Worm (Caenorhabditis elegans) whole organism, L1 larva: ENCODE results near the gene bus-17.

Source experiments
- C04F5.9 ChIP-seq: sonication (generic microtip); optimal IDR thresholded peaks from 2 replicates; lab custom pipeline; 2016; ENCODE audit warnings: missing genetic modification characterization, missing compliant biosample characterization
- C16A3.4 ChIP-seq: fragments of 150-350 bp; optimal IDR thresholded peaks from 2 replicates; lab custom pipeline; 2014; ENCODE audit warnings: missing biosample characterization, missing genetic modification characterization
- F16B12.6 ChIP-seq: fragments of 150-350 bp; optimal IDR thresholded peaks from 2 replicates; lab custom pipeline; 2014; ENCODE audit warnings: missing biosample characterization, missing genetic modification characterization
- Y116A8C.19 ChIP-seq: sonication (generic microtip); optimal IDR thresholded peaks from 2 replicates; lab custom pipeline; 2016; ENCODE audit warnings: missing compliant biosample characterization, missing genetic modification characterization, borderline replicate concordance
- aha-1 ChIP-seq: fragments of 150-350 bp; optimal IDR thresholded peaks from 2 replicates; lab custom pipeline; 2014; ENCODE audit warnings: missing biosample characterization, missing genetic modification characterization
- blmp-1 ChIP-seq: fragments of 150-350 bp; optimal IDR thresholded peaks from 2 replicates; lab custom pipeline; 2014; ENCODE audit warnings: missing biosample characterization, missing genetic modification characterization
- ceh-63 ChIP-seq: fragments of 200-800 bp; sonication (Bioruptor generic); optimal IDR thresholded peaks from 2 replicates; lab custom pipeline; 2018; ENCODE audit warnings: mild to moderate bottlenecking, missing genetic modification characterization, missing compliant biosample characterization
- ceh-8 ChIP-seq: fragments of 200-800 bp; sonication (Bioruptor generic); optimal IDR thresholded peaks from 2 replicates; lab custom pipeline; 2018; ENCODE audit warnings: mild to moderate bottlenecking, missing genetic modification characterization, moderate library complexity, missing compliant biosample characterization
- ceh-82 ChIP-seq, 3 experiments: fragments of 150-350 bp in 1 of 3; sonication (generic microtip) in 2 of 3; optimal IDR thresholded peaks; 2 replicates each; lab custom pipeline; 2014 to 2017; ENCODE audit warnings: missing biosample characterization in 3 of 3, missing genetic modification characterization in 3 of 3
- ceh-88 ChIP-seq: fragments of 200-800 bp; sonication (Bioruptor generic); IDR thresholded peaks from 2 replicates; pipeline ENCODE4 v1.3.6; 2022; ENCODE audit warnings: missing genetic modification characterization, missing compliant biosample characterization
- ces-1 ChIP-seq: fragments of 150-350 bp; optimal IDR thresholded peaks from 2 replicates; lab custom pipeline; 2014; ENCODE audit warnings: missing biosample characterization, missing genetic modification reagents, missing genetic modification characterization
- dpl-1 ChIP-seq, 3 experiments: fragments of 150-350 bp in 2 of 3; sonication (generic microtip) in 1 of 3; optimal IDR thresholded peaks; 2 replicates each; lab custom pipeline; 2014 to 2017; ENCODE audit warnings: missing biosample characterization in 3 of 3, missing genetic modification characterization in 3 of 3, missing genetic modification reagents in 3 of 3
- dsc-1 ChIP-seq: sonication (generic microtip); optimal IDR thresholded peaks from 2 replicates; lab custom pipeline; 2016; ENCODE audit warnings: mild to moderate bottlenecking, missing genetic modification characterization, missing compliant biosample characterization
- efl-1 ChIP-seq, 4 experiments: fragments of 150-350 bp; optimal IDR thresholded peaks in 3 of 4; peaks in 1 of 4; 1 replicate in 1 of 4; 2 replicates in 3 of 4; lab custom pipeline; 2014; ENCODE audit warnings: missing biosample characterization in 2 of 4, missing genetic modification characterization in 2 of 4, missing genetic modification reagents in 2 of 4
- egl-13 ChIP-seq: sonication (generic microtip); optimal IDR thresholded peaks from 2 replicates; lab custom pipeline; 2016; ENCODE audit warnings: missing genotype, missing genetic modification reagents, missing genetic modification characterization, missing compliant biosample characterization
- egl-27 ChIP-seq, 2 experiments: fragments of 150-350 bp in 1 of 2; sonication (generic microtip); optimal IDR thresholded peaks; 3 replicates each; lab custom pipeline; 2017 to 2018; ENCODE audit warnings: missing biosample characterization in 2 of 2, missing genetic modification characterization in 2 of 2, missing genetic modification reagents in 2 of 2
- elt-2 ChIP-seq: sonication (generic microtip); optimal IDR thresholded peaks from 2 replicates; lab custom pipeline; 2016; ENCODE audit warnings: missing genetic modification characterization, mild to moderate bottlenecking, inconsistent platforms, missing compliant biosample characterization, missing genetic modification reagents
- ets-5 ChIP-seq: fragments of 200-800 bp; sonication (Bioruptor generic); IDR thresholded peaks from 2 replicates; pipeline ENCODE4 v1.3.6; 2022; ENCODE audit warnings: missing genetic modification characterization, missing compliant biosample characterization
- grh-1 ChIP-seq: fragments of 200-800 bp; sonication (Bioruptor generic); IDR thresholded peaks from 2 replicates; pipeline ENCODE4 v1.3.6; 2022; ENCODE audit warnings: missing genetic modification reagents, missing genetic modification characterization, missing compliant biosample characterization
- hlh-17 ChIP-seq: fragments of 200-800 bp; sonication (Bioruptor generic); optimal IDR thresholded peaks from 2 replicates; lab custom pipeline; 2018; ENCODE audit warnings: missing genetic modification characterization, mild to moderate bottlenecking, missing compliant biosample characterization, moderate library complexity, borderline replicate concordance
- hlh-4 ChIP-seq: sonication (generic microtip); optimal IDR thresholded peaks from 2 replicates; lab custom pipeline; 2016; ENCODE audit warnings: mild to moderate bottlenecking, missing genetic modification characterization, missing compliant biosample characterization
- hpl-2 ChIP-seq: fragments of 150-350 bp; optimal IDR thresholded peaks from 2 replicates; lab custom pipeline; 2014; ENCODE audit warnings: missing biosample characterization, missing genetic modification reagents, missing genetic modification characterization
- irx-1 ChIP-seq: sonication (generic microtip); optimal IDR thresholded peaks from 2 replicates; lab custom pipeline; 2016; ENCODE audit warnings: missing genetic modification characterization, missing compliant biosample characterization
- isw-1 ChIP-seq: fragments of 200-800 bp; sonication (Bioruptor generic); IDR thresholded peaks from 2 replicates; pipeline ENCODE4 v1.3.6; 2022; ENCODE audit warnings: missing genetic modification characterization, missing compliant biosample characterization
- lin-13 ChIP-seq: fragments of 150-350 bp; optimal IDR thresholded peaks from 2 replicates; lab custom pipeline; 2014; ENCODE audit warnings: missing biosample characterization, missing genetic modification reagents, missing genetic modification characterization
- lin-15B ChIP-seq: fragments of 150-350 bp; sonication (generic microtip); optimal IDR thresholded peaks from 3 replicates; lab custom pipeline; 2014; ENCODE audit warnings: missing biosample characterization, missing genetic modification characterization
- lin-35 ChIP-seq, 2 experiments: fragments of 150-350 bp; optimal IDR thresholded peaks; 2 replicates each; lab custom pipeline; 2014; ENCODE audit warnings: missing biosample characterization in 2 of 2, missing genetic modification characterization in 2 of 2, missing genetic modification reagents in 2 of 2
- lin-39 ChIP-seq: fragments of 150-350 bp; optimal IDR thresholded peaks from 2 replicates; lab custom pipeline; 2014; ENCODE audit warnings: missing biosample characterization, missing genetic modification reagents, missing genetic modification characterization
- lsy-2 ChIP-seq, 2 experiments: fragments of 150-350 bp; optimal IDR thresholded peaks; 2 replicates each; lab custom pipeline; 2014; ENCODE audit warnings: missing biosample characterization in 2 of 2, missing genetic modification characterization in 2 of 2
- mef-2 ChIP-seq: fragments of 150-350 bp; optimal IDR thresholded peaks from 2 replicates; lab custom pipeline; 2014; ENCODE audit warnings: missing biosample characterization, missing genetic modification characterization
- mep-1 ChIP-seq: fragments of 150-350 bp; optimal IDR thresholded peaks from 2 replicates; lab custom pipeline; 2014; ENCODE audit warnings: missing biosample characterization, missing genetic modification characterization
- nhr-11 ChIP-seq: fragments of 150-350 bp; optimal IDR thresholded peaks from 2 replicates; lab custom pipeline; 2014; ENCODE audit warnings: missing biosample characterization, missing genetic modification characterization
- nhr-12 ChIP-seq: sonication (generic microtip); optimal IDR thresholded peaks from 2 replicates; lab custom pipeline; 2017; ENCODE audit warnings: missing biosample characterization, missing genetic modification characterization
- nhr-19 ChIP-seq: fragments of 200-800 bp; sonication (Bioruptor generic); conservative IDR thresholded peaks from 2 replicates; pipeline ENCODE4 v1.3.6; 2022; ENCODE audit warnings: missing genetic modification characterization, missing compliant biosample characterization
- nhr-20 ChIP-seq: sonication (generic microtip); optimal IDR thresholded peaks from 2 replicates; lab custom pipeline; 2016; ENCODE audit warnings: mild to moderate bottlenecking, missing genetic modification characterization, missing compliant biosample characterization
- nhr-237 ChIP-seq: fragments of 150-350 bp; optimal IDR thresholded peaks from 2 replicates; lab custom pipeline; 2014; ENCODE audit warnings: missing biosample characterization, missing genetic modification characterization
- nhr-28 ChIP-seq: fragments of 150-350 bp; optimal IDR thresholded peaks from 2 replicates; lab custom pipeline; 2014; ENCODE audit warnings: missing biosample characterization, missing genetic modification characterization
- nhr-71 ChIP-seq: sonication (generic microtip); optimal IDR thresholded peaks from 2 replicates; lab custom pipeline; 2016; ENCODE audit warnings: mild to moderate bottlenecking, missing genetic modification characterization, moderate library complexity, missing compliant biosample characterization
- nhr-76 ChIP-seq: sonication (generic microtip); optimal IDR thresholded peaks from 2 replicates; lab custom pipeline; 2017; ENCODE audit warnings: missing biosample characterization, missing genetic modification characterization
- nhr-84 ChIP-seq: sonication (generic microtip); optimal IDR thresholded peaks from 2 replicates; lab custom pipeline; 2017; ENCODE audit warnings: missing biosample characterization, missing genetic modification characterization
- rnt-1 ChIP-seq: sonication (generic microtip); optimal IDR thresholded peaks from 2 replicates; lab custom pipeline; 2016; ENCODE audit warnings: mild to moderate bottlenecking, missing genetic modification characterization, moderate library complexity, missing compliant biosample characterization
- skn-1 ChIP-seq: fragments of 150-350 bp; optimal IDR thresholded peaks from 2 replicates; lab custom pipeline; 2014; ENCODE audit warnings: missing biosample characterization, missing genetic modification characterization
- snpc-4 ChIP-seq: fragments of 150-350 bp; optimal IDR thresholded peaks from 2 replicates; lab custom pipeline; 2014; ENCODE audit warnings: missing biosample characterization, missing genetic modification characterization
- snu-23 ChIP-seq: sonication (generic microtip); optimal IDR thresholded peaks from 2 replicates; lab custom pipeline; 2016; ENCODE audit warnings: missing genetic modification characterization, missing compliant biosample characterization
- sox-4 ChIP-seq: sonication (generic microtip); optimal IDR thresholded peaks from 2 replicates; lab custom pipeline; 2016; ENCODE audit warnings: missing genetic modification characterization, missing compliant biosample characterization
- sptf-1 ChIP-seq: fragments of 150-350 bp; optimal IDR thresholded peaks from 2 replicates; lab custom pipeline; 2014; ENCODE audit warnings: missing biosample characterization, missing genetic modification characterization
- tbx-2 ChIP-seq: sonication (generic microtip); optimal IDR thresholded peaks from 2 replicates; lab custom pipeline; 2016; ENCODE audit warnings: missing genetic modification characterization, missing compliant biosample characterization
- unc-30 ChIP-seq: sonication (generic microtip); optimal IDR thresholded peaks from 2 replicates; lab custom pipeline; 2017; ENCODE audit warnings: missing biosample characterization, missing genetic modification characterization
- unc-62 ChIP-seq: fragments of 150-350 bp; optimal IDR thresholded peaks from 2 replicates; lab custom pipeline; 2014; ENCODE audit warnings: missing biosample characterization, missing genetic modification reagents, missing genetic modification characterization
- vab-15 ChIP-seq: sonication (generic microtip); optimal IDR thresholded peaks from 2 replicates; lab custom pipeline; 2017; ENCODE audit warnings: missing genotype, mild to moderate bottlenecking, missing genetic modification characterization, missing compliant biosample characterization
- zip-4 ChIP-seq: fragments of 200-800 bp; sonication (Bioruptor generic); optimal IDR thresholded peaks from 2 replicates; lab custom pipeline; 2018; ENCODE audit warnings: mild to moderate bottlenecking, missing genetic modification characterization, moderate library complexity, missing compliant biosample characterization
- ztf-4 ChIP-seq: fragments of 150-350 bp; optimal IDR thresholded peaks from 2 replicates; lab custom pipeline; 2014; ENCODE audit warnings: missing biosample characterization, missing genetic modification characterization

Gene bus-17

ce11 chrX:15713189-15713588 is 53.0 kb downstream of the bus-17 start:
- TF ChIP-seq ets-5 (no peak), Y116A8C.19 (no peak)
- TF ChIP-seq, all 84 proteins: peak for 0

ce11 chrX:15709594-15709993 is 56.6 kb downstream of the bus-17 start:
- TF ChIP-seq dpl-1 (GFP tag; optimal IDR thresholded peaks at IDR 0.05; lab: Kevin White, UChicago) = no peak
- TF ChIP-seq ces-1 = no peak
- TF ChIP-seq lsy-2 (tag; optimal IDR thresholded peaks at IDR 0.05; lab: Kevin White, UChicago) = peak in 1 of 2 experiments; percentile 16
- peak; percentile 9 for TF ChIP-seq C16A3.4
- no peak for TF ChIP-seq vab-15
- no peak for TF ChIP-seq nhr-11 (tag; lab: Kevin White, UChicago)
- no peak for TF ChIP-seq nhr-12 (tag; lab: Kevin White, UChicago)
- peak; percentile 32 for TF ChIP-seq elt-2 (tag; lab: Kevin White, UChicago)
- TF ChIP-seq nhr-84 = no peak
- no peak for TF ChIP-seq ceh-63 (GFP tag; lab: Kevin White, UChicago)
- no peak for TF ChIP-seq dsc-1 (tag; lab: Kevin White, UChicago)
- TF ChIP-seq ztf-4 (tag; lab: Kevin White, UChicago) = no peak
- no peak for TF ChIP-seq efl-1 (optimal IDR thresholded peaks at IDR 0.05; lab: Kevin White, UChicago)
- TF ChIP-seq efl-1 (GFP tag; optimal IDR thresholded peaks at IDR 0.05 in 1 of 2; lab: Kevin White, UChicago) = peak in 1 of 2 experiments; percentile 71
- TF ChIP-seq nhr-28 (tag; lab: Kevin White, UChicago) = no peak
- TF ChIP-seq irx-1 = no peak
- no peak for TF ChIP-seq mef-2
- TF ChIP-seq hlh-17 (GFP tag; lab: Kevin White, UChicago) = no peak
- no peak for TF ChIP-seq lin-39 (tag; lab: Kevin White, UChicago)
- TF ChIP-seq sox-4 (tag; lab: Kevin White, UChicago) = no peak
- no peak for TF ChIP-seq lin-13 (GFP tag; lab: Kevin White, UChicago)
- peak; percentile 53 for TF ChIP-seq nhr-71 (tag; lab: Kevin White, UChicago)
- no peak for TF ChIP-seq sptf-1
- TF ChIP-seq snu-23 = peak; percentile 63
- TF ChIP-seq nhr-20 (tag; lab: Kevin White, UChicago) = peak; percentile 87
- no peak for TF ChIP-seq hlh-4
- no peak for TF ChIP-seq aha-1 (tag; lab: Kevin White, UChicago)
- no peak for TF ChIP-seq snpc-4 (tag; lab: Kevin White, UChicago)
- TF ChIP-seq grh-1 (GFP tag; lab: Robert Waterston, UW) = 0 out of 2 replicates have a peak, but pooled peaks have one; percentile 18
- TF ChIP-seq mep-1 (tag; lab: Kevin White, UChicago) = no peak
- no peak for TF ChIP-seq zip-4 (GFP tag; lab: Kevin White, UChicago)
- TF ChIP-seq nhr-237 (tag; lab: Kevin White, UChicago) = no peak
- TF ChIP-seq isw-1 (GFP tag; lab: Robert Waterston, UW) = no peak
- TF ChIP-seq ceh-82 (tag; optimal IDR thresholded peaks at IDR 0.05; lab: Kevin White, UChicago) = no peak
- TF ChIP-seq unc-62 = no peak
- TF ChIP-seq skn-1 (tag; lab: Kevin White, UChicago) = no peak
- TF ChIP-seq nhr-19 (GFP tag; lab: Robert Waterston, UW) = peak; percentile 15; the same call in 1 of the 2 replicates
- TF ChIP-seq F16B12.6 = no peak
- no peak for TF ChIP-seq Y116A8C.19
- TF ChIP-seq lin-15B (tag; lab: Kevin White, UChicago) = no peak
- TF ChIP-seq nhr-76 (tag; lab: Kevin White, UChicago) = no peak
- no peak for TF ChIP-seq ceh-8 (GFP tag; lab: Kevin White, UChicago)
- TF ChIP-seq ceh-88 (GFP tag; lab: Robert Waterston, UW) = no peak
- no peak for TF ChIP-seq egl-13 (tag; lab: Kevin White, UChicago)
- no peak for TF ChIP-seq hpl-2
- peak; percentile 51 for TF ChIP-seq tbx-2 (tag; lab: Kevin White, UChicago)
- TF ChIP-seq unc-30 (tag; lab: Kevin White, UChicago) = no peak
- TF ChIP-seq blmp-1 (tag; lab: Kevin White, UChicago) = peak; percentile 90
- peak in 1 of 2 experiments; percentile 57 for TF ChIP-seq lin-35 (GFP tag; optimal IDR thresholded peaks at IDR 0.05; lab: Kevin White, UChicago)
- TF ChIP-seq egl-27 (tag; optimal IDR thresholded peaks at IDR 0.05; lab: Kevin White, UChicago) = peak in 1 of 2 experiments; percentile 68
- no peak for TF ChIP-seq C04F5.9
- TF ChIP-seq rnt-1 = no peak
